Fruit fly (Drosophila melanogaster) whole organism, embryonic: ENCODE data around the gene cbt.

Source experiments
- Asciz ChIP-seq: fragments of 200-800 bp; sonication (Bioruptor generic); optimal IDR thresholded peaks from 2 replicates; lab custom pipeline; 2017; ENCODE audit warnings: missing biosample characterization, mild to moderate bottlenecking, missing genetic modification characterization, missing genetic modification reagents
- CG10209 ChIP-seq: fragments of 200-800 bp; sonication (Bioruptor generic); optimal IDR thresholded peaks from 3 replicates; lab custom pipeline; 2017; ENCODE audit warnings: missing biosample characterization, mild to moderate bottlenecking, missing genetic modification characterization, missing genetic modification reagents
- CG10267 ChIP-seq: fragments of 200-800 bp; sonication (Bioruptor generic); optimal IDR thresholded peaks from 2 replicates; lab custom pipeline; 2018; ENCODE audit warnings: missing biosample characterization, mild to moderate bottlenecking, missing genetic modification characterization, moderate library complexity
- CG10274 ChIP-seq: fragments of 200-800 bp; sonication (Bioruptor generic); optimal IDR thresholded peaks from 3 replicates; lab custom pipeline; 2017; ENCODE audit warnings: missing biosample characterization, mild to moderate bottlenecking, missing genetic modification characterization
- CG10543 ChIP-seq: fragments of 200-800 bp; sonication (Bioruptor generic); optimal IDR thresholded peaks from 3 replicates; lab custom pipeline; 2017; ENCODE audit warnings: missing biosample characterization, mild to moderate bottlenecking, missing genetic modification characterization, moderate library complexity
- CG11398 ChIP-seq: fragments of 200-800 bp; sonication (Bioruptor generic); optimal IDR thresholded peaks from 2 replicates; lab custom pipeline; 2016; ENCODE audit warnings: missing biosample characterization, missing genetic modification characterization
- CG14441 ChIP-seq: fragments of 200-800 bp; sonication (Bioruptor generic); IDR thresholded peaks from 2 replicates; pipeline ENCODE4 v1.3.6; 2022; ENCODE audit warnings: missing biosample characterization, missing genetic modification characterization
- CG14860 ChIP-seq: fragments of 200-800 bp; sonication (Bioruptor generic); IDR thresholded peaks from 3 replicates; pipeline ENCODE4 v1.3.6; 2022; ENCODE audit warnings: missing biosample characterization, missing genetic modification characterization; ENCODE audit not compliant: partially characterized antibody
- CG15696 ChIP-seq: fragments of 200-800 bp; sonication (Bioruptor generic); optimal IDR thresholded peaks from 2 replicates; lab custom pipeline; 2019; ENCODE audit warnings: missing biosample characterization, mild to moderate bottlenecking, missing genetic modification characterization, moderate library complexity
- CG17568 ChIP-seq: fragments of 200-800 bp; sonication (Bioruptor generic); optimal IDR thresholded peaks from 2 replicates; lab custom pipeline; 2018; ENCODE audit warnings: missing biosample characterization, mild to moderate bottlenecking, missing genetic modification characterization, moderate library complexity
- CG17912 ChIP-seq: fragments of 200-800 bp; sonication (Bioruptor generic); optimal IDR thresholded peaks from 2 replicates; lab custom pipeline; 2018; ENCODE audit warnings: missing biosample characterization, mild to moderate bottlenecking, missing genetic modification characterization
- CG2199 ChIP-seq: fragments of 200-800 bp; sonication (Bioruptor generic); IDR thresholded peaks from 3 replicates; pipeline ENCODE4 v1.3.6; 2022; ENCODE audit warnings: missing biosample characterization, missing genetic modification characterization
- CG31388 ChIP-seq: fragments of 200-800 bp; sonication (Bioruptor generic); optimal IDR thresholded peaks from 2 replicates; lab custom pipeline; 2016; ENCODE audit warnings: missing biosample characterization, missing genetic modification characterization
- CG4424 ChIP-seq: fragments of 200-800 bp; sonication (Bioruptor generic); optimal IDR thresholded peaks from 3 replicates; lab custom pipeline; 2016; ENCODE audit warnings: missing biosample characterization, missing genetic modification characterization
- CG4730 ChIP-seq: fragments of 200-800 bp; sonication (Bioruptor generic); IDR thresholded peaks from 2 replicates; pipeline ENCODE4 v1.3.6; 2022; ENCODE audit warnings: missing biosample characterization, missing genetic modification characterization
- CG8388 ChIP-seq: fragments of 200-800 bp; sonication (Bioruptor generic); optimal IDR thresholded peaks from 2 replicates; lab custom pipeline; 2019; ENCODE audit warnings: missing biosample characterization, mild to moderate bottlenecking, missing genetic modification characterization, moderate library complexity
- CG8765 ChIP-seq: fragments of 200-800 bp; sonication (Bioruptor generic); IDR thresholded peaks from 2 replicates; pipeline ENCODE4 v1.3.6; 2022; ENCODE audit warnings: missing biosample characterization, missing genetic modification characterization
- CG9932 ChIP-seq: fragments of 200-800 bp; sonication (Bioruptor generic); IDR thresholded peaks from 2 replicates; pipeline ENCODE4 v1.3.6; 2022; ENCODE audit warnings: missing biosample characterization, missing genetic modification characterization
- CTCF ChIP-seq: fragments of 200-800 bp; sonication (Bioruptor generic); optimal IDR thresholded peaks from 2 replicates; lab custom pipeline; 2017; ENCODE audit warnings: missing biosample characterization, mild to moderate bottlenecking, missing genetic modification characterization, moderate library complexity
- Dfd ChIP-seq, 2 experiments: fragments of >200 bp; optimal IDR thresholded peaks; 2 replicates each; lab custom pipeline; 2017; ENCODE audit warnings: missing biosample characterization in 2 of 2, missing genetic modification characterization in 2 of 2
- Dip3 ChIP-seq: fragments of 200-800 bp; sonication (Bioruptor generic); optimal IDR thresholded peaks from 3 replicates; lab custom pipeline; 2016; ENCODE audit warnings: missing biosample characterization, missing genetic modification characterization
- Dp ChIP-seq: fragments of 200-800 bp; sonication (Bioruptor generic); optimal IDR thresholded peaks from 2 replicates; lab custom pipeline; 2018; ENCODE audit warnings: missing biosample characterization, mild to moderate bottlenecking, missing genetic modification characterization, moderate library complexity
- Hey ChIP-seq: fragments of 200-800 bp; sonication (Bioruptor generic); optimal IDR thresholded peaks from 3 replicates; lab custom pipeline; 2018; ENCODE audit warnings: missing biosample characterization, mild to moderate bottlenecking, missing genetic modification characterization
- Hmx ChIP-seq: fragments of 200-800 bp; sonication (Bioruptor generic); optimal IDR thresholded peaks from 2 replicates; lab custom pipeline; 2016; ENCODE audit warnings: missing biosample characterization, missing genetic modification characterization
- Optix ChIP-seq: fragments of 200-800 bp; sonication (Bioruptor generic); IDR thresholded peaks from 3 replicates; pipeline ENCODE4 v1.3.6; 2022; ENCODE audit warnings: missing biosample characterization, missing genetic modification characterization
- PHDP ChIP-seq: fragments of 200-800 bp; sonication (Bioruptor generic); optimal IDR thresholded peaks from 3 replicates; lab custom pipeline; 2018; ENCODE audit warnings: missing biosample characterization, mild to moderate bottlenecking, missing genetic modification characterization, moderate library complexity
- Ravus ChIP-seq: fragments of 200-800 bp; sonication (Bioruptor generic); IDR thresholded peaks from 2 replicates; pipeline ENCODE4 v1.3.6; 2022; ENCODE audit warnings: missing biosample characterization, missing genetic modification characterization
- Rx ChIP-seq: fragments of 200-800 bp; sonication (Bioruptor generic); IDR thresholded peaks from 2 replicates; pipeline ENCODE4 v1.3.6; 2022; ENCODE audit warnings: missing biosample characterization, missing genetic modification characterization
- Sox102F ChIP-seq: fragments of 200-800 bp; sonication (Bioruptor generic); optimal IDR thresholded peaks from 2 replicates; lab custom pipeline; 2018; ENCODE audit warnings: missing biosample characterization, mild to moderate bottlenecking, missing genetic modification characterization, moderate library complexity
- Sry-δ ChIP-seq: fragments of 200-800 bp; sonication (Bioruptor generic); optimal IDR thresholded peaks from 2 replicates; lab custom pipeline; 2016; ENCODE audit warnings: missing biosample characterization, missing genetic modification characterization
- al ChIP-seq: fragments of 200-800 bp; sonication (Bioruptor generic); IDR thresholded peaks from 2 replicates; pipeline ENCODE4 v1.3.6; 2022; ENCODE audit warnings: missing biosample characterization, missing genetic modification characterization
- amos ChIP-seq: fragments of 200-800 bp; sonication (Bioruptor generic); IDR thresholded peaks from 2 replicates; pipeline ENCODE4 v1.3.6; 2022; ENCODE audit warnings: missing biosample characterization, missing genetic modification characterization; ENCODE audit not compliant: partially characterized antibody
- ap ChIP-seq: fragments of 200-800 bp; sonication (Bioruptor generic); IDR thresholded peaks from 2 replicates; pipeline ENCODE4 v1.3.6; 2022; ENCODE audit warnings: missing biosample characterization, missing genetic modification characterization
- az2 ChIP-seq: fragments of 200-800 bp; sonication (Bioruptor generic); optimal IDR thresholded peaks from 3 replicates; lab custom pipeline; 2016; ENCODE audit warnings: missing biosample characterization, missing genetic modification characterization
- bab2 ChIP-seq: fragments of 200-800 bp; sonication (Bioruptor generic); optimal IDR thresholded peaks from 2 replicates; lab custom pipeline; 2016; ENCODE audit warnings: missing biosample characterization, missing genetic modification characterization
- bbx ChIP-seq: fragments of 200-800 bp; sonication (Bioruptor generic); IDR thresholded peaks from 2 replicates; pipeline ENCODE4 v1.3.6; 2022; ENCODE audit warnings: missing biosample characterization, missing genetic modification characterization; ENCODE audit not compliant: partially characterized antibody
- caup ChIP-seq: fragments of 200-800 bp; sonication (Bioruptor generic); optimal IDR thresholded peaks from 3 replicates; lab custom pipeline; 2017; ENCODE audit warnings: missing biosample characterization, mild to moderate bottlenecking, missing genetic modification characterization, moderate library complexity; ENCODE audit not compliant: severe bottlenecking
- chinmo ChIP-seq: fragments of 200-800 bp; sonication (Bioruptor generic); IDR thresholded peaks from 4 replicates; pipeline ENCODE4 v1.3.6; 2022; ENCODE audit warnings: missing biosample characterization, missing genetic modification characterization; ENCODE audit not compliant: partially characterized antibody
- gt ChIP-seq: fragments of 200-800 bp; sonication (Bioruptor generic); IDR thresholded peaks from 2 replicates; pipeline ENCODE4 v1.3.6; 2022; ENCODE audit warnings: missing biosample characterization, missing genetic modification characterization
- h ChIP-seq: fragments of >200 bp; optimal IDR thresholded peaks from 2 replicates; lab custom pipeline; 2017
- nom ChIP-seq: fragments of 200-800 bp; sonication (Bioruptor generic); optimal IDR thresholded peaks from 2 replicates; lab custom pipeline; 2017; ENCODE audit warnings: missing biosample characterization, missing genetic modification characterization, mild to moderate bottlenecking, moderate library complexity, missing genetic modification reagents
- psq ChIP-seq: fragments of 200-800 bp; sonication (Bioruptor generic); optimal IDR thresholded peaks from 2 replicates; lab custom pipeline; 2017; ENCODE audit warnings: missing biosample characterization, missing genetic modification characterization
- scrt ChIP-seq: fragments of 200-800 bp; sonication (Bioruptor generic); optimal IDR thresholded peaks from 2 replicates; lab custom pipeline; 2018; ENCODE audit warnings: missing biosample characterization, mild to moderate bottlenecking, missing genetic modification characterization, moderate library complexity
- so ChIP-seq: fragments of 200-800 bp; sonication (Bioruptor generic); IDR thresholded peaks from 3 replicates; pipeline ENCODE4 v1.3.6; 2022; ENCODE audit warnings: missing biosample characterization, missing genetic modification characterization
- sr ChIP-seq: fragments of 200-800 bp; sonication (Bioruptor generic); IDR thresholded peaks from 3 replicates; pipeline ENCODE4 v1.3.6; 2022; ENCODE audit warnings: missing biosample characterization, missing genetic modification characterization
- stc ChIP-seq: fragments of 200-800 bp; sonication (Bioruptor generic); IDR thresholded peaks from 2 replicates; pipeline ENCODE4 v1.3.6; 2022; ENCODE audit warnings: missing biosample characterization, missing genetic modification characterization
- trem ChIP-seq: fragments of 200-800 bp; optimal IDR thresholded peaks from 3 replicates; lab custom pipeline; 2019; ENCODE audit warnings: missing biosample characterization, mild to moderate bottlenecking, missing genetic modification characterization, moderate library complexity
- twi ChIP-seq: fragments of 200-800 bp; optimal IDR thresholded peaks from 2 replicates; lab custom pipeline; 2019; ENCODE audit warnings: missing biosample characterization, mild to moderate bottlenecking, missing genetic modification characterization, moderate library complexity
- unc-4 ChIP-seq: fragments of 200-800 bp; sonication (Bioruptor generic); IDR thresholded peaks from 2 replicates; pipeline ENCODE4 v1.3.6; 2022; ENCODE audit warnings: missing biosample characterization, missing genetic modification characterization; ENCODE audit not compliant: partially characterized antibody
- vnd ChIP-seq: fragments of 200-800 bp; sonication (Bioruptor generic); IDR thresholded peaks from 3 replicates; pipeline ENCODE4 v1.3.6; 2022; ENCODE audit warnings: missing biosample characterization, missing genetic modification characterization; ENCODE audit not compliant: partially characterized antibody

The cbt gene

dm6 chr2L:470336-470934 lies 9.1 kb downstream of the cbt start (continued):
- peak; percentile 93 for TF ChIP-seq chinmo (GFP tag; lab: Robert Waterston, UW)
- TF ChIP-seq CG17912 (GFP tag; lab: Kevin White, UChicago), result no peak
- TF ChIP-seq Sox102F (GFP tag; lab: Kevin White, UChicago), result peak; percentile 88
- peak; percentile 80 for TF ChIP-seq Optix (GFP tag; lab: Robert Waterston, UW)
- peak; percentile 35 for TF ChIP-seq CG31388
- no peak for TF ChIP-seq unc-4 (GFP tag; lab: Robert Waterston, UW)
- no peak for TF ChIP-seq Hey (tag; lab: Kevin White, UChicago)
- peak; percentile 64 for TF ChIP-seq ap
- peak; percentile 77 for TF ChIP-seq stc (GFP tag; lab: Robert Waterston, UW)
- TF ChIP-seq CG14441 (GFP tag; lab: Robert Waterston, UW), result peak; percentile 79
- peak; percentile 53 for TF ChIP-seq CG8388 (GFP tag; lab: Kevin White, UChicago)
- TF ChIP-seq CG15696, result no peak
- TF ChIP-seq gt (GFP tag; lab: Robert Waterston, UW), result 0 out of 2 replicates have a peak, but pooled peaks have one; percentile 27
- peak; percentile 68 for TF ChIP-seq Rx (GFP tag; lab: Robert Waterston, UW)
- peak; percentile 61 for TF ChIP-seq CG10209 (GFP tag; lab: Kevin White, UChicago)
- TF ChIP-seq trem, result peak; percentile 21
- TF ChIP-seq Ravus (GFP tag; lab: Robert Waterston, UW), result no peak; the same call in 1 of the 2 replicates
- TF ChIP-seq vnd, result no peak
- peak; percentile 19; the same call in 1 of the 2 replicates for TF ChIP-seq CG8765 (GFP tag; lab: Robert Waterston, UW)
- TF ChIP-seq bbx (GFP tag; lab: Robert Waterston, UW), result no peak
- TF ChIP-seq twi (tag; lab: Kevin White, UChicago), result no peak
- TF ChIP-seq CG9932, result peak; percentile 54
- TF ChIP-seq caup, result peak; percentile 69
- peak; percentile 67; the same call in 2 of the 3 replicates for TF ChIP-seq so (GFP tag; lab: Robert Waterston, UW)
- peak; percentile 83 for TF ChIP-seq PHDP (tag; lab: Kevin White, UChicago)
- TF ChIP-seq CG2199 (GFP tag; lab: Robert Waterston, UW), result 0 out of 3 replicates have a peak, but pooled peaks have one; percentile 45
- TF ChIP-seq Sry-δ (GFP tag; lab: Kevin White, UChicago), result peak; percentile 47
- no peak for TF ChIP-seq CG14860 (GFP tag; lab: Robert Waterston, UW)
- TF ChIP-seq bab2, result peak; percentile 72
- TF ChIP-seq Asciz (GFP tag; lab: Kevin White, UChicago), result peak; percentile 74
- peak; percentile 72 for TF ChIP-seq CG17568 (GFP tag; lab: Kevin White, UChicago)
- TF ChIP-seq h (lab: Kevin White, UChicago), result no peak
- TF ChIP-seq al (GFP tag; lab: Robert Waterston, UW), result peak; percentile 52
- peak; percentile 74 for TF ChIP-seq CG11398
- TF ChIP-seq Hmx (GFP tag; lab: Kevin White, UChicago), result peak; percentile 56
- no peak for TF ChIP-seq Dp (GFP tag; lab: Kevin White, UChicago)
- TF ChIP-seq CG10274 (GFP tag; lab: Kevin White, UChicago), result peak; percentile 76
- peak; percentile 4 for TF ChIP-seq CG10267 (tag; lab: Kevin White, UChicago)
- no peak for TF ChIP-seq Dfd (GFP tag; optimal IDR thresholded peaks at IDR 0.05; lab: Kevin White, UChicago)
- no peak for TF ChIP-seq sr (GFP tag; lab: Robert Waterston, UW)
- TF ChIP-seq scrt (GFP tag; lab: Kevin White, UChicago), result peak; percentile 75
- no peak for TF ChIP-seq CTCF (GFP tag; lab: Kevin White, UChicago)
- no peak for TF ChIP-seq amos (GFP tag; lab: Robert Waterston, UW)
- TF ChIP-seq nom (GFP tag; lab: Kevin White, UChicago), result peak; percentile 86
- TF ChIP-seq Dip3 (GFP tag; lab: Kevin White, UChicago), result peak; percentile 92
- peak; percentile 71 for TF ChIP-seq CG4424 (GFP tag; lab: Kevin White, UChicago)
- peak; percentile 71 for TF ChIP-seq CG4730 (GFP tag; lab: Robert Waterston, UW)
- peak; percentile 64 for TF ChIP-seq psq (GFP tag; lab: Kevin White, UChicago)
- TF ChIP-seq CG10543, result peak; percentile 82
- peak; percentile 71 for TF ChIP-seq az2 (GFP tag; lab: Kevin White, UChicago)
